Comparison of ENCODE assay signal across 4 worm cellular contexts in genomic region chrV:5843415-5844337, ce11.
TF ChIP-seq lines count a peak whose summit lies in the region.

No protein-coding gene starts in this region.

TF ChIP-seq in whole organism, L2 larva, 48 proteins besides CTCF, POLR2A, EP300 and RAD21:
- TF ChIP-seq lin-13 (GFP tag; optimal IDR thresholded peaks at IDR 0.05; lab: Kevin White, UChicago) (no peak), lin-39 (tag; optimal IDR thresholded peaks at IDR 0.05; lab: Kevin White, UChicago) (no peak), peb-1 (tag; optimal IDR thresholded peaks at IDR 0.05; lab: Kevin White, UChicago) (no peak), zag-1 (tag; optimal IDR thresholded peaks at IDR 0.05; lab: Kevin White, UChicago) (no peak), ztf-11 (tag; optimal IDR thresholded peaks at IDR 0.05; lab: Kevin White, UChicago) (no peak), dmd-4 (tag; optimal IDR thresholded peaks at IDR 0.05; lab: Kevin White, UChicago) (no peak), mab-5 (tag; optimal IDR thresholded peaks at IDR 0.05; lab: Kevin White, UChicago) (peak; percentile 17), sma-9 (GFP tag; optimal IDR thresholded peaks at IDR 0.05; lab: Kevin White, UChicago) (peak; percentile 73), sma-9 (tag; optimal IDR thresholded peaks at IDR 0.05; lab: Kevin White, UChicago) (no peak), sma-3 (GFP tag; optimal IDR thresholded peaks at IDR 0.05; lab: Kevin White, UChicago) (peak; percentile 32), mdl-1 (tag; optimal IDR thresholded peaks at IDR 0.05; lab: Kevin White, UChicago) (peak in 1 of 2 experiments; percentile 31), ama-1 (optimal IDR thresholded peaks at IDR 0.05; lab: Kevin White, UChicago) (peak; percentile 85), lsy-2 (tag; optimal IDR thresholded peaks at IDR 0.05; lab: Kevin White, UChicago) (peak in 1 of 2 experiments; percentile 59), R02D3.7 (tag; optimal IDR thresholded peaks at IDR 0.05; lab: Kevin White, UChicago) (no peak), fos-1 (tag; optimal IDR thresholded peaks at IDR 0.05; lab: Kevin White, UChicago) (peak; percentile 22), lin-11 (tag; optimal IDR thresholded peaks at IDR 0.05; lab: Kevin White, UChicago) (peak; percentile 48), C34F6.9 (tag; optimal IDR thresholded peaks at IDR 0.05; lab: Kevin White, UChicago) (peak; percentile 60), unc-62 (GFP tag; optimal IDR thresholded peaks at IDR 0.05; lab: Kevin White, UChicago) (no peak), nhr-129 (tag; optimal IDR thresholded peaks at IDR 0.05; lab: Kevin White, UChicago) (peak; percentile 90), crh-2 (tag; optimal IDR thresholded peaks at IDR 0.05; lab: Kevin White, UChicago) (peak; percentile 73), blmp-1 (tag; optimal IDR thresholded peaks at IDR 0.05; lab: Kevin White, UChicago; ENCODE audit: insufficient read depth) (no peak), ztf-1 (GFP tag; conservative IDR thresholded peaks at IDR 0.05; lab: Robert Waterston, UW) (no peak), gmeb-1 (tag; optimal IDR thresholded peaks at IDR 0.05; lab: Kevin White, UChicago) (peak; percentile 68)
TF ChIP-seq in whole organism, L2 larva: peak in this region for 12.

TF ChIP-seq in whole organism, L4 larva, 104 proteins besides CTCF, POLR2A, EP300 and RAD21 (continues in another document):
- TF ChIP-seq dmd-6 (GFP tag; IDR thresholded peaks at IDR 0.05; lab: Robert Waterston, UW) (peak; percentile 78), nhr-10 (tag; optimal IDR thresholded peaks at IDR 0.05; lab: Kevin White, UChicago) (no peak), madf-5 (GFP tag; IDR thresholded peaks at IDR 0.05; lab: Robert Waterston, UW) (no peak), sdz-12 (GFP tag; optimal IDR thresholded peaks at IDR 0.05; lab: Kevin White, UChicago) (no peak), unc-62 (GFP tag; optimal IDR thresholded peaks at IDR 0.05 in 1 of 2; lab: Kevin White, UChicago) (peak in 1 of 2 experiments; percentile 95), unc-62 (tag; optimal IDR thresholded peaks at IDR 0.05; lab: Kevin White, UChicago) (no peak), Y5F2A.4 (GFP tag; optimal IDR thresholded peaks at IDR 0.05; lab: Kevin White, UChicago) (no peak), aha-1 (tag; lab: Kevin White, UChicago) (peak; percentile 70), daf-16 (GFP tag; optimal IDR thresholded peaks at IDR 0.05; lab: Kevin White, UChicago) (no peak), daf-16 (tag; optimal IDR thresholded peaks at IDR 0.05; lab: Kevin White, UChicago) (peak; percentile 72), lir-3 (tag; optimal IDR thresholded peaks at IDR 0.05; lab: Kevin White, UChicago) (no peak), zip-11 (GFP tag; IDR thresholded peaks at IDR 0.05; lab: Robert Waterston, UW) (no peak), nhr-42 (GFP tag; IDR thresholded peaks at IDR 0.05; lab: Robert Waterston, UW) (0 out of 2 replicates have a peak, but pooled peaks have one; percentile 30), dve-1 (tag; optimal IDR thresholded peaks at IDR 0.05; lab: Kevin White, UChicago; ENCODE audit: insufficient read depth) (peak; percentile 93), hlh-30 (tag; optimal IDR thresholded peaks at IDR 0.05; lab: Kevin White, UChicago; ENCODE audit: insufficient read depth) (peak; percentile 97), nhr-11 (tag; optimal IDR thresholded peaks at IDR 0.05; lab: Kevin White, UChicago) (peak; percentile 78), F49E8.2 (tag; optimal IDR thresholded peaks at IDR 0.05; lab: Kevin White, UChicago; ENCODE audit: borderline replicate concordance) (no peak), D1046.2 (GFP tag; IDR thresholded peaks at IDR 0.05; lab: Robert Waterston, UW) (0 out of 2 replicates have a peak, but pooled peaks have one; percentile 55), ceh-28 (tag; optimal IDR thresholded peaks at IDR 0.05; lab: Kevin White, UChicago) (no peak), hif-1 (tag; optimal IDR thresholded peaks at IDR 0.05; lab: Kevin White, UChicago) (peak in 1 of 2 experiments; percentile 5), pqm-1 (tag; optimal IDR thresholded peaks at IDR 0.05; lab: Kevin White, UChicago) (no peak), F44E2.7 (GFP tag; IDR thresholded peaks at IDR 0.05; lab: Robert Waterston, UW) (no peak), lin-29 (GFP tag; IDR thresholded peaks at IDR 0.05; lab: Robert Waterston, UW) (peak; percentile 53; the same call in 1 of the 2 replicates)

TF ChIP-seq in whole organism, late embryonic, 69 proteins besides CTCF, POLR2A, EP300 and RAD21:
- TF ChIP-seq unc-42 (tag; optimal IDR thresholded peaks at IDR 0.05; lab: Kevin White, UChicago): peak; percentile 9
- no peak for TF ChIP-seq ref-2 (tag; optimal IDR thresholded peaks at IDR 0.05; lab: Kevin White, UChicago)
- no peak for TF ChIP-seq sox-4 (tag; optimal IDR thresholded peaks at IDR 0.05; lab: Kevin White, UChicago)
- no peak for TF ChIP-seq hlh-8 (tag; optimal IDR thresholded peaks at IDR 0.05; lab: Kevin White, UChicago)
- no peak for TF ChIP-seq zip-5 (tag; optimal IDR thresholded peaks at IDR 0.05; lab: Kevin White, UChicago)
- peak; percentile 53 for TF ChIP-seq hlh-30 (tag; optimal IDR thresholded peaks at IDR 0.05; lab: Kevin White, UChicago; ENCODE audit: insufficient read depth)
- peak; percentile 23 for TF ChIP-seq tbx-2 (tag; optimal IDR thresholded peaks at IDR 0.05; lab: Kevin White, UChicago)
- TF ChIP-seq F13H6.1 (tag; optimal IDR thresholded peaks at IDR 0.05; lab: Kevin White, UChicago): peak; percentile 10
- TF ChIP-seq syd-9 (tag; optimal IDR thresholded peaks at IDR 0.05; lab: Kevin White, UChicago): no peak

TF ChIP-seq in whole organism, mixed stage, embryonic, 35 proteins besides CTCF, POLR2A, EP300 and RAD21:
- TF ChIP-seq ceh-43 (GFP tag; optimal IDR thresholded peaks at IDR 0.05; lab: Kevin White, UChicago): no peak
- TF ChIP-seq drap-1 (GFP tag; optimal IDR thresholded peaks at IDR 0.05; lab: Kevin White, UChicago): peak; percentile 6
- TF ChIP-seq ceh-83 (GFP tag; optimal IDR thresholded peaks at IDR 0.05; lab: Kevin White, UChicago): peak; percentile 13
